Fruit fly (Drosophila melanogaster): ENCODE measurements around the gene eIF5B.
A peak's percentile ranks its signal among the peaks of the same experiment; 100 is the strongest.

Gene eIF5B

DNA sequence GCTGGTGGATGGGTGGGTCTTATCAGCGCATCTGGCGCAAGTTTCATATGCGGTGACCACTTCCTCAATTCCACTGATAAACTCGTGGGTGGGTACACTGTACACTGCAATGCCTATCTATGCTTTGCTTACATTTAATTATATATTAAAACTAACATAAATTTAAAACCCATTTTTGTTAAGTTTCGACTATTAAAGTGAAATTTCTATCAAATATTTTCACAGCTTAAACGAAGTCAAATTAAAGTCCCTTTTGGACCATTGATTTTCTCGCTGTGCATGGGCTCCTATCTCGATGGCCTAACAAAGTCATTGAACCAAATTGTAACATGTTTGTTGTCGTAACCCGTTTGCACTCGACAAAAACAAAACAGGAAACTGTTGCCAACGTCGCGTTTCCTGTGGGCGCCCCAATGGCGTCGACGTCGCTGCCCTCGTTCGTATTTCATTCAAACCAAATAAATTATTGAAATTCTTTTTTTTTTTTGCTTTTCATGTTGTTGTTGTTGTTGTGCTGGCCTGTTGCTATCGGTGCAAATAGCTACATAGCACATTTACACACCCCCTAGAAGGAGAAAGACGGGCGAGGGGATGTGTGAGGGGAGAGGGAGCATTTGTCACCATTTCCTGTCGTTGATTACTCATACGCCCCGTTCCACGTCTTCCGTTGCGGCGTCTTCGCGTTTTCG is 28.0 kb downstream of the eIF5B start (continued):
- peak; percentile 84 for TF ChIP-seq zfh1 (GFP tag; IDR thresholded peaks at IDR 0.05)
- TF ChIP-seq Dbx (GFP tag; IDR thresholded peaks at IDR 0.05) = peak; percentile 84
- TF ChIP-seq inv (GFP tag; IDR thresholded peaks at IDR 0.05; ENCODE audit: partially characterized antibody) = no peak
- peak; percentile 84 for TF ChIP-seq CG9817 (tag; optimal IDR thresholded peaks at IDR 0.05)
- peak; percentile 94 for TF ChIP-seq row (GFP tag; IDR thresholded peaks at IDR 0.05)
- peak; percentile 36 for TF ChIP-seq CG8089 (GFP tag; optimal IDR thresholded peaks at IDR 0.05)
- peak; percentile 84 for TF ChIP-seq ranshi (GFP tag; IDR thresholded peaks at IDR 0.05)
- no peak for TF ChIP-seq Tbp (GFP tag; optimal IDR thresholded peaks at IDR 0.05)
- TF ChIP-seq Dad (GFP tag; optimal IDR thresholded peaks at IDR 0.05) = peak; percentile 37
- no peak for TF ChIP-seq shn (GFP tag; optimal IDR thresholded peaks at IDR 0.05)
- TF ChIP-seq Asciz (GFP tag; optimal IDR thresholded peaks at IDR 0.05) = peak; percentile 78
- peak; percentile 31 for TF ChIP-seq Spps (tag; optimal IDR thresholded peaks at IDR 0.05)
- TF ChIP-seq Meics (GFP tag; optimal IDR thresholded peaks at IDR 0.05) = peak; percentile 84
- peak; percentile 22 for TF ChIP-seq slp2 (GFP tag; optimal IDR thresholded peaks at IDR 0.05)
- no peak for TF ChIP-seq CG6791 (GFP tag; IDR thresholded peaks at IDR 0.05; ENCODE audit: partially characterized antibody)
- no peak for TF ChIP-seq hth (optimal IDR thresholded peaks at IDR 0.05)
- peak; percentile 12 for TF ChIP-seq CG9609 (GFP tag; optimal IDR thresholded peaks at IDR 0.05)
- TF ChIP-seq CG6654 (GFP tag; optimal IDR thresholded peaks at IDR 0.05) = peak; percentile 37
- no peak for TF ChIP-seq CG11398 (GFP tag; optimal IDR thresholded peaks at IDR 0.05)
- peak; percentile 66 for TF ChIP-seq CG9437 (GFP tag; optimal IDR thresholded peaks at IDR 0.05)
- no peak for TF ChIP-seq da (GFP tag; optimal IDR thresholded peaks at IDR 0.05)
- TF ChIP-seq CG8388 (GFP tag; optimal IDR thresholded peaks at IDR 0.05) = peak; percentile 73
- peak; percentile 62 for TF ChIP-seq Max (GFP tag; optimal IDR thresholded peaks at IDR 0.05)
- TF ChIP-seq dpn (GFP tag; optimal IDR thresholded peaks at IDR 0.05) = peak; percentile 52 to 85
- TF ChIP-seq CG3163 (GFP tag; optimal IDR thresholded peaks at IDR 0.05) = no peak
- TF ChIP-seq CG2120 (GFP tag; optimal IDR thresholded peaks at IDR 0.05) = peak; percentile 89
- TF ChIP-seq Dip3 (GFP tag; optimal IDR thresholded peaks at IDR 0.05) = peak; percentile 49
- no peak for TF ChIP-seq maf-S (GFP tag; optimal IDR thresholded peaks at IDR 0.05)
- no peak for TF ChIP-seq Scr (GFP tag; IDR thresholded peaks at IDR 0.05; ENCODE audit: partially characterized antibody)
- TF ChIP-seq pros (GFP tag; optimal IDR thresholded peaks at IDR 0.05) = no peak
- TF ChIP-seq Hr78 (GFP tag; optimal IDR thresholded peaks at IDR 0.05) = peak in 1 of 2 experiments; percentile 66
- TF ChIP-seq az2 (GFP tag; optimal IDR thresholded peaks at IDR 0.05) = peak; percentile 74
- TF ChIP-seq CG31224 (GFP tag; IDR thresholded peaks at IDR 0.05) = peak; percentile 76
- peak; percentile 82 for TF ChIP-seq Xbp1 (GFP tag; optimal IDR thresholded peaks at IDR 0.05)
- TF ChIP-seq CG6689 (GFP tag; IDR thresholded peaks at IDR 0.05) = peak; percentile 81
- TF ChIP-seq CG1233 (GFP tag; optimal IDR thresholded peaks at IDR 0.05) = peak; percentile 64
- TF ChIP-seq CG18011 (GFP tag; optimal IDR thresholded peaks at IDR 0.05) = peak; percentile 47
- peak; percentile 88 for TF ChIP-seq Aef1 (GFP tag; IDR thresholded peaks at IDR 0.05)
- TF ChIP-seq CG4404 (GFP tag; IDR thresholded peaks at IDR 0.05) = peak; percentile 57
- peak; percentile 77 for TF ChIP-seq CG14667 (GFP tag; IDR thresholded peaks at IDR 0.05)
- peak; percentile 23 for TF ChIP-seq Ets97D (GFP tag; optimal IDR thresholded peaks at IDR 0.05)
- peak; percentile 78 for TF ChIP-seq Ssrp (tag; optimal IDR thresholded peaks at IDR 0.05)
- TF ChIP-seq HmgD (GFP tag; optimal IDR thresholded peaks at IDR 0.05) = no peak
- TF ChIP-seq CG10147 (GFP tag; optimal IDR thresholded peaks at IDR 0.05) = peak; percentile 80
- peak; percentile 36; the same call in 1 of the 2 replicates for TF ChIP-seq aop (GFP tag; IDR thresholded peaks at IDR 0.05)
- TF ChIP-seq CG3838 (GFP tag; optimal IDR thresholded peaks at IDR 0.05) = peak; percentile 14
- TF ChIP-seq jumu (GFP tag; optimal IDR thresholded peaks at IDR 0.05) = no peak
- TF ChIP-seq phol (tag; optimal IDR thresholded peaks at IDR 0.05) = peak; percentile 84
- TF ChIP-seq CG3065 (GFP tag; optimal IDR thresholded peaks at IDR 0.05) = peak; percentile 34
- peak; percentile 79 for TF ChIP-seq sd (tag; optimal IDR thresholded peaks at IDR 0.05)
